Fruit fly (Drosophila melanogaster) S2 (cell line): ENCODE measurements around the gene ph-d.

Experiments used
- CG8478 ChIP-seq: fragments of >200 bp; optimal IDR thresholded peaks from 2 replicates; lab custom pipeline; 2018
- CTCF ChIP-seq, 2 experiments: fragments of >200 bp; optimal IDR thresholded peaks; 2 replicates each; lab custom pipeline; 2018

Gene ph-d

DNA sequence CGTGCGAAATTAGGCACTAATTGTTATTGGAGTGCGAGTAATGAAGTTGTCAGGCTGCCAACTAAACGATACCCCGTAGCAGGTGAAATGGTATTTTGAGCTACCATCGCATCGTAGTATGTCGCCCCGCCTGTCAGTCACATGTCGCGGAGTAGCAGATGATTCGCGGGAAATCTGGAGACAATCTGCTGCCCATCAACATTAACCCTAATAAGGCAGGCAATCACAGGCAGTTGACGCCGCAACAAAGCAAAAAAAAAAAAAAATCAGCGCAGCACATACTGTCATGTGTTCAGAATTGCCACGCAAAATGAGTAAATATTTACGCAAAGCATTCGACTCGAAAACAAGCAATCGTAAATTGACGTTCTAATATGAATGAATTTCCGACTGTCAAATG is 19.2 kb downstream of the ph-d start:
- TF ChIP-seq CG8478 = no peak
- TF ChIP-seq CTCF (optimal IDR thresholded peaks at IDR 0.05; lab: Kevin White, UChicago) = no peak

DNA sequence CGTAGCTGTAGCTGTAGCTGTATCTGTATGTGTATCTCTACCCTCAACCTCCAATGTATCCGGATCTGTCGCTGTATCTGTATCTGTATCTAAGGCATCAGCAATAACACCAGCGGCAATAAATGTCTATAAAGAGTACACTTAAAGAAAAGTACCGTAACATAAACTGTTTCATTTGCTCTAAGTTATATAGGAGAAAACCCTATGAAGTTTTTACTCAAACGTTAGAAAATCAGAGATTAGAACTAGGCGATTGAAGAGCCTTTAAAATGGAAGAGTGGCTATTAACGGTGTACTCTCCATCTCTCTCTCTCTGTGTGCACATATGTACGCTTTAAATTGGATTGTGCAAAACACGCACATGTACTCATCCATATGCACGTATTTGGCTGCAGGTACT is 24.8 kb downstream of the ph-d start:
- TF ChIP-seq CTCF (optimal IDR thresholded peaks at IDR 0.05; lab: Kevin White, UChicago) (no peak), CG8478 (no peak)

DNA sequence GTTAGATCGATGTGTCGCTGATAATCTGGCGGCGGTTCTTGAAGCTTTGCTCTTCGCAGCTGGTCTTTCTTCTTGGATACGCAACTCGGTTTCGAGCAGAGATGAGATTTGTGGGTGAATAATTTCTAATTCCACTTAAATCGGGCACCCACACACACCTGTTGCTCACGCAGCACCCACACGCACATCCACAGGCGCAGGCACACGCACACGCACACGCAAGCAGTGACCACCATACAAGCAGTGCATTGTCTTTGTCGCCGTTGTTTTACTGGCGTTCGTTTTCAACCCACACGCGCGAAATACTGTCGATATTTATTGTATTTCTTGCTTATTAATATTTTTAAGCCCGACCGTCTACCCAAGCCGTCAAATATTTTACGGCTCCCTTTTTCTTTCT is 26.7 kb downstream of the ph-d start:
- TF ChIP-seq CTCF (optimal IDR thresholded peaks at IDR 0.05; lab: Kevin White, UChicago) = no peak
- TF ChIP-seq CG8478 = no peak

DNA sequence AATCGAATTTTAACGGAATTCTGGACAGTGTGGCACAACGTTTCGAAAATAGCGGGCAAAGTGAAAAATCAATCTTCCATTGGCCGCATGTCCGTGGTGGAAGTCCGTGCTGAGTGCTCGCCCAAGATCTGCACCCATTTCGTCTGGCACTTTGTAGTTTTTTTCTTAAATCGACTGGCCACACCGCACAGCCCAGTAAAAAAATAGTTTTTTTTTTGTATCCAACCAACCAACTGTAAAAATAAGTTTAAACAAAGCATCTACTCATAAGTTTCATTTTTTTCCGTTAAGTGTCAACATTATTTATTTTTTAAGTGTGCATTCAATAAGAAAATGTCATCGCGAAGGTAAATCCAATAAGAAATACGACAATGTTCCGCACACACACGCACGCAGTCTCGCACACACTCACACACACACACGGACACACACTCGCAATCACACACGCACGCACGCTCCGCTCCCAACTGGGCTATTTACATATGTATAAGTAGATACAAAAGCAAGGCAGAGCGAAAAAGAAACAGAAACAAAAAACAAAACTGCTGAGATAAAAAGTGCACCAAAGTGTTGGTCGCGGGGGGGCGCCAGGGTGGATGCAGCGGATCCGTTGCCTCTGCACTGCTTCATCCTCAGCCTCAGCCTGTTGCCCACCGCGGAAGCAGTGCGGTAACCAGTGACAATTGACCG is 28.9 kb downstream of the ph-d start, which contains the start of gene csw:
Gene csw (plus strand): TSS at position 163 of the 690 bp plus-strand sequence.
- peak; percentile 58 to 78 for TF ChIP-seq CTCF (optimal IDR thresholded peaks at IDR 0.05; lab: Kevin White, UChicago)
- TF ChIP-seq CG8478 = no peak

DNA sequence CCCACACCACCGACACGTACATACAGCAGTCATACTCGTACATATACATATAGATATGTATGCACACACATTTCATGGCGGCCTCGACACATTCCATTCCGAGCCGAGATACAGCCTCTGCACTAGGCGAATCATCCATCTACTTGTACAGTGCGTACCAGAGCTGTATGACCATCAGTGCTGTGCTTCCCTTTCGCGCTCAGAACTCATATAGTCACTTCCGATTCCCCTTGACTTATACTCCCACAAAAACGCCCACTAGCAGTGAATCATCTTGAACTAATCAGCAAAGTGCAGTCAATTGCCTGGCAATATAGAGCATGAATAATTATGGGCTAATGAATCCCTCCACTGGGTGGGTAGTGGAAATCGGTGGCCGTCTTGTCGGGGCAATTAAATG is 33.3 kb downstream of the ph-d start:
- TF ChIP-seq CTCF (optimal IDR thresholded peaks at IDR 0.05; lab: Kevin White, UChicago) = no peak
- no peak for TF ChIP-seq CG8478

DNA sequence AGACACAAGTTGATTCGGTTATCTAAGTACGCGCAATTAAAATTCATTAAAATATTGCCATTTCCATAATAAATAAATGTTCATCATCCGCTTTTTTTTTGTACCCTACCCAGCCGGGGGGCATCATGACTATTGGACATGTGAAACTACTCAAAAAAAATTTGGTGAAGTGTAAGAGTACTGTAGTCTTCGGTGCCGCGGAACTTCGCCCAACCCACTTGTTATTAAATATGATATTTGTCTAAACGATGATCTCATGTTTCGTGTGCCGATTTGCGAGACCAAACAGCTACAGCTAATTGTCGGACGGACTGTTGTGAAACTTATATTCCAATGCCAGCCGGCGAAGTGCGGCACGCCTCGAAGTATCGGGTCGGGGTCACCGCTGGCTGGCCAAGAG is 34.3 kb downstream of the ph-d start:
- TF ChIP-seq CG8478 (no peak), CTCF (optimal IDR thresholded peaks at IDR 0.05; lab: Kevin White, UChicago) (no peak)

DNA sequence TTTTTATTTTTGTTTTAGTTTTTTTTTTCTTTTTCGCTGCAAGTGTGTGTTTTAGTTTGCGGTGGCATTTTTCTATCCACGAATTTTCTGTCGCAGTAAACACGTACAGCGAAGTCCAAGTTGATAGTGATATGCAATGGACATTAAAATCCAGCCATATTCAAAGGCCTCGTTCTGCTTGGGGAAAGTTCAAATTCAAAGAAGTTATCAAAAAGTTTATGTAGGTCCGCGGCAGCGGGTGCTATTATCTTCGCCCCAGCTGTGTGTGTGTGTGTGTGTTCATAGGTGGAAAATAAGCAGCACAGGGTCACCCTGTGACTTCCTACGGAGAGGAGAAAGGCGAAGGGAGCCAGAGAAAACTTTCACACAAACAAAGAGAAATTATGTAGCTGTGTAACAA is 35.6 kb downstream of the ph-d start:
- TF ChIP-seq CTCF (optimal IDR thresholded peaks at IDR 0.05; lab: Kevin White, UChicago) (no peak), CG8478 (no peak)

dm6 chrX:2083678-2084162 is 39.4 kb downstream of the ph-d start:
- no peak for TF ChIP-seq CG8478

- no peak for TF ChIP-seq CTCF (optimal IDR thresholded peaks at IDR 0.05; lab: Kevin White, UChicago)
- no peak for TF ChIP-seq CG8478
Observed at dm6 chrX:2083109-2083508, 40.0 kb downstream of the ph-d start.

DNA sequence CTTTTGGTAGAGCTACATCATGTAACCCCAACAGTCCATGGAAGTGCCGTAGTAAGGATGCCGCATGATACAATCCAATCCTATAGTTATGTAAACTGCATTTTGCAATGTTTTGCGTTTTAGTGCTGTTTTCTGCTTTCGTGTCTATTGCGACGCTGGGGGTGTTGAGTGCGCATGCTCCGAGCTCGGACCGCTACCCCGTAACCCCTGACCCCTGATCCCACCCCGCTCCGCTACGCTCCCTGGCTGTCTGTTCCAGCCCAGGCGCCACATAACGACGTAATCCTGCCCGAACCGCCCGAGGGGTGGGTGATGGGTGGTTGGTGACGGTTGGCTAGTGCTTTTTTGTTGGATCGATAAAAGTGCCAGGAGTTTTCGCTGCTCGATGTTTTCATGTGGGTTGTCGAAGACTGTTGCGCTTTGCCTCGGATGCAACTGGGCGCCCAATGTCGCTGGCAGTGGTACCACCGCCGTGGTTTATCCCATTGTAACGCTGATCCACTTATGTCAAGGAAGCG is 41.2 kb downstream of the ph-d start:
- TF ChIP-seq CTCF (optimal IDR thresholded peaks at IDR 0.05; lab: Kevin White, UChicago) (no peak), CG8478 (no peak)

- no peak for TF ChIP-seq CG8478
- peak; percentile 57 to 65 for TF ChIP-seq CTCF (optimal IDR thresholded peaks at IDR 0.05; lab: Kevin White, UChicago)
Observed at dm6 chrX:2080367-2080927, 42.6 kb downstream of the ph-d start, which contains the start of the genes CG16903 and Unc-76. CG16903 (minus strand) TSS chrX:2080405. Unc-76 (plus strand) TSS chrX:2080610.

- no peak for TF ChIP-seq CTCF (optimal IDR thresholded peaks at IDR 0.05; lab: Kevin White, UChicago)
- TF ChIP-seq CG8478 = no peak
Observed at dm6 chrX:2076412-2077357, 46.4 kb downstream of the ph-d start, which contains the start of gene CG4025. CG4025 (plus strand) TSS chrX:2076966.

dm6 chrX:2075846-2076377 is 47.2 kb downstream of the ph-d start, which contains the start of gene CG4045:
CG4045 (minus strand) TSS chrX:2075900.
- TF ChIP-seq CG8478 (no peak), CTCF (optimal IDR thresholded peaks at IDR 0.05; lab: Kevin White, UChicago) (no peak)

DNA sequence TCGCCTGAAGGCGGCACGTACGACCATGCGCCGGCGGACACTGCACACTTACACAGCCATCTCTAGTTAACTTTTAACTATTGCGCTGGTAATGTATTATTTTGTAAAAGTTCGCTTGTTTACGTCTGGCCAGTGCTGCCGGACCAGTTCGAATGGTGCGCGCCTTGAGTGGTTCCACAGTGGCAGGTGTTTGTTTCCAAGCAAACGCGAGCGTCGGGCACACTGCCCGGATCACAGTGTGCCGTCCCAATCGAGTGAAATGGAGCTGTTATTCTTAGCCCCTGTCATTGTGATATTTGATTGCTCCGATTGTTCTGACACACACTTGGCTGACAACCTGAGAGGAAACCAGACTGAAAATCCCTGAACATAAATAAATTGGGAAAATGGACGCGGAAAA is 49.8 kb downstream of the ph-d start, which contains the start of gene CG4199:
Gene CG4199 (minus strand): TSS at position 159 of the 400 bp plus-strand sequence.
- TF ChIP-seq CTCF (optimal IDR thresholded peaks at IDR 0.05; lab: Kevin White, UChicago) = no peak
- no peak for TF ChIP-seq CG8478
